Worm (Caenorhabditis elegans) whole organism, L4/young adult: ENCODE data around the gene K01C8.2.
A peak's percentile ranks its signal among the peaks of the same experiment; 100 is the strongest.

Experiments
- W03F9.2 ChIP-seq: fragments of 150-350 bp; optimal IDR thresholded peaks from 2 replicates; lab custom pipeline; 2014; ENCODE audit warnings: missing biosample characterization, missing genetic modification characterization
- dao-5 ChIP-seq: sonication (generic microtip); optimal IDR thresholded peaks from 2 replicates; lab custom pipeline; 2016; ENCODE audit warnings: missing genotype, missing genetic modification characterization, moderate library complexity, missing compliant biosample characterization
- him-1 ChIP-seq: sonication (generic microtip); optimal IDR thresholded peaks from 2 replicates; lab custom pipeline; 2016; ENCODE audit warnings: missing genotype, missing genetic modification reagents, missing genetic modification characterization, missing compliant biosample characterization

The K01C8.2 gene

ce11 chrII:8269351-8269750, at the start of gene K01C8.2:
Gene K01C8.2, minus strand, starts transcription at chrII:8269451.
- TF ChIP-seq dao-5 (tag; lab: Kevin White, UChicago) = no peak

DNA sequence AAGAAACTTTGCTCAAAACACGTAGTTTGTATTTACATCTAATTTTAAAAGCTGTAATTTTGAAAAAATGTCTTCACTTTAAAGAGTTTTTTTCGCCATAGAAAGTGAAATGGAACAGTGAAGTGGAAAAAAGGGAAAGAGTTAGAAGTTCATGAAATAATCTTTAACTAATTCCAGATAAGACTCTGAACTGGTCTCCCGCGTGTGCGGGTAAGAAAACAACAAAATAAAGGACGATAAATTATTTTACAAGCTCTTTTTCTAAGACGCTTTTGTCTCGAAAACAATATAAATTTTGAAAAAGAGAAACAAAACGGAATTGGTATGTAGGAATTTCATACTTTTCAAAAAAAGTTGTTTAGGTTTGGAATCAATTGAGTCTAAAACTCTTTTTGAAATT, 47.5 kb upstream of the K01C8.2 start:
- TF ChIP-seq him-1 (tag; lab: Kevin White, UChicago) = no peak
- TF ChIP-seq W03F9.2 = no peak
- no peak for TF ChIP-seq dao-5 (tag; lab: Kevin White, UChicago)

DNA sequence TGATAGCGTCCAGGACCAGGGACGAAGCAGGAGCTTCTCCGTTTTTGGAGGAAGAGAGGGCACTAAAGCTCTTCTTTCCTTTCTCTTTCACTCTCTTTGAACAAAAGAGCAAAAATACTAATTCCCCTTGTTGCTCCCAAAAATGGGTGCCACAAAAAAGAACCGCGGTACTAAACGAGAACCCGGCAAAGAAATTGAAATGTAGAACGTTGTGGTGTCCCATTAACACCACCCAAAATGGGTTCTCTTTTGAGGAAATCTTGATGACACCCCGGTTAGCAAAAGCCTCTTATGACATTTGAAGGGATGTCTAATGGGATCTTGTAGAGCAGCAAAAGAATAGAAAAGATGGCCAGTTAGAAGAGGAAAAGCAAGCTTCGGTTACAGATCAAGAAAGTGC, 45.5 kb upstream of the K01C8.2 start:
- no peak for TF ChIP-seq W03F9.2
- TF ChIP-seq him-1 (tag; lab: Kevin White, UChicago) = no peak
- no peak for TF ChIP-seq dao-5 (tag; lab: Kevin White, UChicago)

DNA sequence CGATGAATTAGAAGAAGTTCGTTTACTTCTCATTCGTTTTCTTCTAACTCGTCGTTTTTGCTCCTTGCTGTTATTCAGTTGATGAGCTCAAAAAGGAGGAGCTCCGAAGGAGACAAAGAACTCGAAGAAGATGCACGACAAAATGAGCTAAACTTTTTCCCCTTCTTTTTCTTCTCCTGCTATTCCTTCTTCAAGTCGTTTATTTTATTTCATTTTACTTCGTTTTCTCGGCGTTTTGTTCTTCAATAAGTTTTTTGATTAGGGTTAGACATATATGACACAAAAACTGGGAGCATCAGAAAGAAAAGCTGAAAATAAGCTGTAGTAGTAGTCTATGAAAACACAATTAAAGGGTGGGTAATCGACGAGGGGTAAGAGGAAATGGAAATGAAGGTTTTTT, 42.8 kb upstream of the K01C8.2 start:
- TF ChIP-seq him-1 (tag; lab: Kevin White, UChicago) (no peak), W03F9.2 (no peak), dao-5 (tag; lab: Kevin White, UChicago) (no peak)

- TF ChIP-seq him-1 (tag; lab: Kevin White, UChicago) (no peak), dao-5 (tag; lab: Kevin White, UChicago) (no peak), W03F9.2 (no peak)
Observed at ce11 chrII:8311484-8311883, 42.2 kb upstream of the K01C8.2 start.

DNA sequence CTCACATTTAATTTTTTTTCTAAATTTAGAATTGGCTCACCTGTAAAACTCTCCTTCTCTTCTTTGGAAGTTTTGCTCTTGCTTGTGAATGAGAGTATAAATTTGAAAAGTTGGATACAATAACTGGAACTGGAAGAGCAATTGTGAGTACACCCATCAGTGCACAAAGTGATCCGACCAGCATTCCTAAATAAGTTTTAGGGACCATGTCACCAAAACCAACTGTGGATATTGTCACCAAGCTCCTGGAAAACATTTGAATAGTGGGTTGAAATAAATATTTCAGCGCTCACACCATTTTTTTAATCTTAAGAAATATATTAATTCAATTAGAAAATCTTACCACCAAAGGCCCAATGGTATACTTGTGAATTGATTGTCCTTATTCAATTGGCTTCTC, 39.1 kb upstream of the K01C8.2 start:
- TF ChIP-seq dao-5 (tag; lab: Kevin White, UChicago) (no peak), him-1 (tag; lab: Kevin White, UChicago) (no peak), W03F9.2 (no peak)

- TF ChIP-seq W03F9.2 = no peak
- TF ChIP-seq him-1 (tag; lab: Kevin White, UChicago) = no peak
- TF ChIP-seq dao-5 (tag; lab: Kevin White, UChicago) = no peak
Observed at ce11 chrII:8295296-8295695, 26.0 kb upstream of the K01C8.2 start, which contains the start of gene nlp-55. Gene nlp-55, minus strand, starts transcription at chrII:8295396.

- TF ChIP-seq him-1 (tag; lab: Kevin White, UChicago) (no peak), dao-5 (tag; lab: Kevin White, UChicago) (no peak), W03F9.2 (peak; percentile 61)
Observed at ce11 chrII:8283158-8283717, 14.0 kb upstream of the K01C8.2 start, which contains the start of the genes nst-1 and cct-4. Gene nst-1, minus strand, starts transcription at chrII:8283208. Gene cct-4, plus strand, starts transcription at chrII:8283667.

DNA sequence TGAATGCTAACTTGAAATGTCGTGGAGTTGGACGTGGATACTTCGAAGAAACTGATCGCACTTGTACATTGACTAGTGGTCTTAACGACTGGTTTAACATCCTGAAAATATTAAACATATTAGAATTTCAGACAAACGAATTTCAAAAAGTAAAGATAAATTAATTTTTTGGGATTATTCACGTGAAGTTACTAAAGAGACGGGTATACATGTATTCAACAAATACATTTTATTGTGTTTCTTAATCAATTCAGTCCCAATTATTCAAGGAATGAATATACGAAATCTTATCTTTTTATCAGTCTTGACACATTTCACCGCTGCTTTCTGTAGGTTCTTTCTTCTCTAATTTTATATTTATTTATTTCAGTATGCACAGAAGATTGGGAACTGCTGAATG, 9.2 kb upstream of the K01C8.2 start, which contains the start of the genes mrpl-10 and clec-142:
Gene mrpl-10 (minus strand): TSS at position 101 of the 400 bp plus-strand sequence.
Gene clec-142 (plus strand): TSS at position 264 of the 400 bp plus-strand sequence.
- TF ChIP-seq him-1 (tag; lab: Kevin White, UChicago) (no peak), dao-5 (tag; lab: Kevin White, UChicago) (no peak), W03F9.2 (no peak)

DNA sequence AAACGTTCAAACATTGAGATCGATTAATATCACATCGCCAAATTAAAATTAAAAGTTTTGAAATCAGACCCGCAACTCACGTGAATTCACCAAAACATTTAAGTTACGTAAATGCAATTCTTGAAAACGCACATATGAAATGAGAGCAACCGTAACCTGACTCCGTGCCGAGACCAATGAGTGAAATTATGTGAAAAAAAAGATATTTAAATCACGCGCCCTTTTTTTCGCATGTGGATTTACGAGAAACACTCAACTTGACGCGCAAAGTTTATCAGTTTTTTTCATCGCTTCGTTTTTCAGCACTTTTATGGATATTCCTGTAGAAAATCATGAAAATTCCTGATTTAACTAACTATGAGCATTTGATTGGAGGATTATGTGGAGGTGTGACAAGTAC, 6.8 kb upstream of the K01C8.2 start, which contains the start of the genes gei-14 and slc-25A32:
Gene gei-14 (minus strand): TSS at position 175 of the 400 bp plus-strand sequence.
Gene slc-25A32 (plus strand): TSS at position 242 of the 400 bp plus-strand sequence.
- TF ChIP-seq him-1 (tag; lab: Kevin White, UChicago) = no peak
- TF ChIP-seq W03F9.2 = peak; percentile 62

DNA sequence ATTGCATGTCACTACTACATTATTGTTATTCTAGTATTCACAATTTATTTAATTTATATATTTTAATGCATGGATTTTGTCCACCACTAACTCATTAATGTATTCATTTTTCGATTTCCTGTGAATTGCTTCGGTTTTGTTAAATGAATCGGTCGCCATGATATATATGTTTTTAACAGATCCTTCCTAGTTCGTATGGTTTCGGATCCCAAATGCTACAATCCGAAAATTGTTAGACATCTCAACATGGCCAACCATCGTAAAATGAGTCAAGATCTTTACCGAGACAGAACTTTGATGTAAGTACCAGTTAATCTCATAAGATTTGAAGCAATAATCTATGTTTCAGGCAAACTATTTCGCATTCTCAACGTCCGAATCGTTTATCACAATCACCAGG, 3.8 kb upstream of the K01C8.2 start:
- TF ChIP-seq him-1 (tag; lab: Kevin White, UChicago) = no peak
- TF ChIP-seq dao-5 (tag; lab: Kevin White, UChicago) = no peak
- no peak for TF ChIP-seq W03F9.2

DNA sequence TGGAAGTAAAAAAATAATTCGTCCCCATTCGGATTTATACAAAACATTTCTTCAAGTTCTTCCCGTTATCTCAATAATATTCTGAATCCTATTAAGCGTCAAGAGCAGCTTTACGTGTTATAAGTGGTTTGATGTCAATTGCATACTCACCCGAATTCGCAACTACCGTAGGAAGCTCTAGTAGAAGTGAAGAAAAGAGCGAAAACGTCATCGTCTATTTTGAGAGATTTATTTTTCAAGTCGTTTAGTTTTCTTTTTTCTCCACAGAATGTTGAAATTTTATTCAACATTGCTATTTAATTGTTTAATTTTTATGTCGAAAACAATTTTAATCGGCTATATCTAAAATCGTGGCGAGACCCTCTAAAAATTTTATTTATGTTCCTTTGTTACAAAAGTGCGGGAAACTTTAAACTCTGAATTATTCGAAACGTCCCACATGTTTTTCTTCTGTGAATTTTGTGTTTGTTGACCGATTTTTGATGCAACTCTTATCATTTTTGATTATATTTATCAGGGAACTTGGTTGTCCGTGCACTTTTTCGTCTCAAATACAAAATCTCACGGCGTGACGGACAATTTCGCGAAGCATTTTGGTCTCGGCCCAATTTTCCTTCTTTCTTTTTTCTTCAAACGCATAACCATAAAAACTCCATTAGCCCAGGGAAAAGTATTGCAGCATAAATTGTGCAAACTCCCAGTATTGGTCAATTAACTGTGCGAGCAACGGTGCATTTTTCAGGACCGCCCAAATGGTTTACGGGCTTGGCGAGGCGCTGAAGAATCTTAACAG, 800 bp upstream of the K01C8.2 start, which contains the start of gene tdc-1:
Gene tdc-1 (plus strand): TSS at position 743 of the 793 bp plus-strand sequence.
- no peak for TF ChIP-seq W03F9.2
- no peak for TF ChIP-seq him-1 (tag; lab: Kevin White, UChicago)
- TF ChIP-seq dao-5 (tag; lab: Kevin White, UChicago) = no peak

DNA sequence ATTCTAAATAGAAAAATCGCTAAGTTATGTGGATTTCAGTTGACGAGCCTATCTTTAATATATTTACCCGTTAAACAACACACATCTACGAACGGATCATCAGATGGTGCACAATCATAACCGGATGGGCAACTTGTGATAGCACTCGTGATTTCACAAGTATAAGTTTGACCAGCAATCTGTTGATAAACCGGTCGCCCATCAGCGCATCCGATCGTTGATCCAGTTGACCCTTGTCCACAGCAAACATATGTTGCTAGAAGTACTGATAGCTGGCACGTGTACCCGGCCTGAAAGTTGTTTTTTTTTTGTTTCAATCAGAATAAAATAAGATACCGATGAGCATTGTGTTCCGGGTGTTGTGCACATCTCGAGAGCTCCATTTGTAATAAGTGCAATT, 1.6 kb downstream of the K01C8.2 start:
- TF ChIP-seq him-1 (tag; lab: Kevin White, UChicago) (no peak), W03F9.2 (no peak), dao-5 (tag; lab: Kevin White, UChicago) (no peak)

ce11 chrII:8266559-8266958, 2.7 kb downstream of the K01C8.2 start:
- TF ChIP-seq him-1 (tag; lab: Kevin White, UChicago) (no peak), dao-5 (tag; lab: Kevin White, UChicago) (no peak), W03F9.2 (no peak)
